1 fruit fly cellular context compared by ENCODE assay signal in genomic region chrX:7728251-7729164, dm6.
TF ChIP-seq lines count a peak whose summit lies in the region.

TSS of gene NELF-B (minus strand) at chrX:7728361.
TSS of gene CG12155 (plus strand) at chrX:7728755.

TF ChIP-seq in whole organism, embryonic, 481 proteins besides CTCF, POLR2A, EP300 and RAD21 (continued from another document):
- TF ChIP-seq CrebB (tag; optimal IDR thresholded peaks at IDR 0.05; lab: Kevin White, UChicago): no peak
- peak; percentile 22; the same call in 1 of the 2 replicates for TF ChIP-seq CG2129 (GFP tag; IDR thresholded peaks at IDR 0.05; lab: Robert Waterston, UW; ENCODE audit: partially characterized antibody)
- peak; percentile 52 for TF ChIP-seq CG3281 (GFP tag; optimal IDR thresholded peaks at IDR 0.05; lab: Kevin White, UChicago)
- TF ChIP-seq E2f2 (GFP tag; IDR thresholded peaks at IDR 0.05; lab: Robert Waterston, UW): no peak
- no peak for TF ChIP-seq Mad (GFP tag; optimal IDR thresholded peaks at IDR 0.05; lab: Kevin White, UChicago)
- TF ChIP-seq bbx (GFP tag; IDR thresholded peaks at IDR 0.05; lab: Robert Waterston, UW; ENCODE audit: partially characterized antibody): peak; percentile 44; the same call in 1 of the 2 replicates
- peak; percentile 31 for TF ChIP-seq lmd (GFP tag; IDR thresholded peaks at IDR 0.05; lab: Robert Waterston, UW)
- TF ChIP-seq CG11504 (tag; optimal IDR thresholded peaks at IDR 0.05; lab: Kevin White, UChicago): no peak
- TF ChIP-seq CG15269 (tag; optimal IDR thresholded peaks at IDR 0.05; lab: Kevin White, UChicago): no peak
- peak; percentile 31 for TF ChIP-seq CG18764 (GFP tag; optimal IDR thresholded peaks at IDR 0.05; lab: Kevin White, UChicago)
- 0 out of 3 replicates have a peak, but pooled peaks have one; percentile 32 for TF ChIP-seq dysf (GFP tag; IDR thresholded peaks at IDR 0.05; lab: Robert Waterston, UW)
- peak; percentile 22; the same call in 1 of the 2 replicates for TF ChIP-seq ranshi (GFP tag; IDR thresholded peaks at IDR 0.05; lab: Robert Waterston, UW)
- TF ChIP-seq dimm (GFP tag; IDR thresholded peaks at IDR 0.05; lab: Robert Waterston, UW): no peak
- no peak for TF ChIP-seq sc (optimal IDR thresholded peaks at IDR 0.05; lab: Kevin White, UChicago)
- TF ChIP-seq sc (GFP tag; optimal IDR thresholded peaks at IDR 0.05; lab: Kevin White, UChicago): no peak
- TF ChIP-seq Dip2 (GFP tag; IDR thresholded peaks at IDR 0.05; lab: Robert Waterston, UW): no peak
- no peak for TF ChIP-seq CG1792 (GFP tag; optimal IDR thresholded peaks at IDR 0.05; lab: Kevin White, UChicago)
- no peak for TF ChIP-seq Meics (GFP tag; optimal IDR thresholded peaks at IDR 0.05; lab: Kevin White, UChicago)
- TF ChIP-seq inv (GFP tag; IDR thresholded peaks at IDR 0.05; lab: Robert Waterston, UW; ENCODE audit: partially characterized antibody): peak; percentile 50
- no peak for TF ChIP-seq H2.0 (GFP tag; IDR thresholded peaks at IDR 0.05; lab: Robert Waterston, UW)
- peak; percentile 47 for TF ChIP-seq Sin3A (optimal IDR thresholded peaks at IDR 0.05; lab: Kevin White, UChicago)
- TF ChIP-seq Kr (GFP tag; optimal IDR thresholded peaks at IDR 0.05; lab: Kevin White, UChicago): no peak
- no peak for TF ChIP-seq CG11093 (GFP tag; IDR thresholded peaks at IDR 0.05; lab: Robert Waterston, UW)
- TF ChIP-seq CG4424 (GFP tag; optimal IDR thresholded peaks at IDR 0.05; lab: Kevin White, UChicago): peak; percentile 52
- TF ChIP-seq CG8944 (GFP tag; optimal IDR thresholded peaks at IDR 0.05; lab: Kevin White, UChicago): peak; percentile 11
- peak; percentile 10 for TF ChIP-seq CG10462 (GFP tag; optimal IDR thresholded peaks at IDR 0.05; lab: Kevin White, UChicago)
- peak; percentile 58 for TF ChIP-seq Ptx1 (GFP tag; IDR thresholded peaks at IDR 0.05; lab: Robert Waterston, UW)
- TF ChIP-seq danr (GFP tag; IDR thresholded peaks at IDR 0.05; lab: Robert Waterston, UW): 0 out of 2 replicates have a peak, but pooled peaks have one; percentile 6
- no peak for TF ChIP-seq CG17328 (GFP tag; IDR thresholded peaks at IDR 0.05; lab: Robert Waterston, UW)
- TF ChIP-seq Dp (GFP tag; optimal IDR thresholded peaks at IDR 0.05; lab: Kevin White, UChicago): peak; percentile 11
- no peak; the same call in 1 of the 2 replicates for TF ChIP-seq HLH3B (GFP tag; IDR thresholded peaks at IDR 0.05; lab: Robert Waterston, UW)
- peak; percentile 40; the same call in 1 of the 2 replicates for TF ChIP-seq Bgb (GFP tag; IDR thresholded peaks at IDR 0.05; lab: Robert Waterston, UW; ENCODE audit: partially characterized antibody)
- TF ChIP-seq Lpt (GFP tag; optimal IDR thresholded peaks at IDR 0.05; lab: Kevin White, UChicago): no peak
- TF ChIP-seq unpg (GFP tag; optimal IDR thresholded peaks at IDR 0.05; lab: Kevin White, UChicago): no peak
- no peak for TF ChIP-seq gsb (GFP tag; IDR thresholded peaks at IDR 0.05; lab: Robert Waterston, UW)
- no peak for TF ChIP-seq GATAe (GFP tag; conservative IDR thresholded peaks at IDR 0.05; lab: Robert Waterston, UW)
- TF ChIP-seq CG10979 (tag; optimal IDR thresholded peaks at IDR 0.05; lab: Kevin White, UChicago): peak; percentile 23
- peak; percentile 19; the same call in 1 of the 2 replicates for TF ChIP-seq CG14014 (GFP tag; IDR thresholded peaks at IDR 0.05; lab: Robert Waterston, UW)
- TF ChIP-seq Rfx (GFP tag; IDR thresholded peaks at IDR 0.05; lab: Robert Waterston, UW): peak; percentile 39; the same call in 1 of the 2 replicates
- peak; percentile 49 for TF ChIP-seq Chrac-16 (GFP tag; optimal IDR thresholded peaks at IDR 0.05; lab: Kevin White, UChicago)
- TF ChIP-seq mld (GFP tag; IDR thresholded peaks at IDR 0.05; lab: Robert Waterston, UW; ENCODE audit: partially characterized antibody): no peak
- TF ChIP-seq usp (GFP tag; optimal IDR thresholded peaks at IDR 0.05; lab: Kevin White, UChicago): no peak
- no peak for TF ChIP-seq bigmax (GFP tag; optimal IDR thresholded peaks at IDR 0.05; lab: Kevin White, UChicago)
- no peak for TF ChIP-seq cwo (GFP tag; optimal IDR thresholded peaks at IDR 0.05; lab: Kevin White, UChicago)
- TF ChIP-seq trem (tag; optimal IDR thresholded peaks at IDR 0.05; lab: Kevin White, UChicago): peak; percentile 29
- 0 out of 2 replicates have a peak, but pooled peaks have one; percentile 18 for TF ChIP-seq CG11247 (GFP tag; IDR thresholded peaks at IDR 0.05; lab: Robert Waterston, UW)
- peak; percentile 51 for TF ChIP-seq CG1602 (GFP tag; optimal IDR thresholded peaks at IDR 0.05; lab: Kevin White, UChicago)
- TF ChIP-seq vnd (GFP tag; IDR thresholded peaks at IDR 0.05; lab: Robert Waterston, UW; ENCODE audit: partially characterized antibody): 0 out of 3 replicates have a peak, but pooled peaks have one; percentile 55
- TF ChIP-seq CG9727 (GFP tag; optimal IDR thresholded peaks at IDR 0.05; lab: Kevin White, UChicago): peak; percentile 70
- peak; percentile 30 for TF ChIP-seq Dip3 (GFP tag; optimal IDR thresholded peaks at IDR 0.05; lab: Kevin White, UChicago)
- TF ChIP-seq CG11696 (GFP tag; IDR thresholded peaks at IDR 0.05; lab: Robert Waterston, UW): no peak
- TF ChIP-seq BtbVII (GFP tag; optimal IDR thresholded peaks at IDR 0.05; lab: Kevin White, UChicago): no peak
- TF ChIP-seq klu (GFP tag; IDR thresholded peaks at IDR 0.05; lab: Robert Waterston, UW): 0 out of 2 replicates have a peak, but pooled peaks have one; percentile 33
- TF ChIP-seq sd (tag; optimal IDR thresholded peaks at IDR 0.05; lab: Kevin White, UChicago): no peak
- peak; percentile 54 for TF ChIP-seq CG13287 (GFP tag; IDR thresholded peaks at IDR 0.05; lab: Robert Waterston, UW; ENCODE audit: partially characterized antibody)
- peak; percentile 77 for TF ChIP-seq CoRest (tag; optimal IDR thresholded peaks at IDR 0.05; lab: Kevin White, UChicago)
- no peak for TF ChIP-seq emc (GFP tag; optimal IDR thresholded peaks at IDR 0.05; lab: Kevin White, UChicago)
- TF ChIP-seq CG6854 (GFP tag; optimal IDR thresholded peaks at IDR 0.05; lab: Kevin White, UChicago): no peak
- no peak for TF ChIP-seq CG2202 (tag; optimal IDR thresholded peaks at IDR 0.05; lab: Kevin White, UChicago)
- TF ChIP-seq Atf3 (GFP tag; optimal IDR thresholded peaks at IDR 0.05; lab: Kevin White, UChicago): no peak
- no peak for TF ChIP-seq CG6765 (GFP tag; optimal IDR thresholded peaks at IDR 0.05; lab: Kevin White, UChicago)
- no peak for TF ChIP-seq caup (GFP tag; optimal IDR thresholded peaks at IDR 0.05; lab: Kevin White, UChicago; ENCODE audit: severe bottlenecking)
- TF ChIP-seq kah (GFP tag; optimal IDR thresholded peaks at IDR 0.05; lab: Kevin White, UChicago): no peak
- TF ChIP-seq salm (tag; optimal IDR thresholded peaks at IDR 0.05; lab: Kevin White, UChicago): no peak
- TF ChIP-seq Nf-YA (GFP tag; IDR thresholded peaks at IDR 0.05; lab: Robert Waterston, UW): no peak
- TF ChIP-seq CG13775 (GFP tag; optimal IDR thresholded peaks at IDR 0.05; lab: Kevin White, UChicago): peak; percentile 78
- no peak for TF ChIP-seq Eip74EF (GFP tag; optimal IDR thresholded peaks at IDR 0.05; lab: Kevin White, UChicago)
- no peak for TF ChIP-seq MTF-1 (GFP tag; optimal IDR thresholded peaks at IDR 0.05; lab: Kevin White, UChicago; ENCODE audit: borderline replicate concordance)
- no peak for TF ChIP-seq Side (GFP tag; optimal IDR thresholded peaks at IDR 0.05; lab: Kevin White, UChicago)
- no peak for TF ChIP-seq dan (GFP tag; IDR thresholded peaks at IDR 0.05; lab: Robert Waterston, UW)
- no peak for TF ChIP-seq ken (GFP tag; IDR thresholded peaks at IDR 0.05; lab: Robert Waterston, UW)
- TF ChIP-seq CG8765 (GFP tag; IDR thresholded peaks at IDR 0.05; lab: Robert Waterston, UW): peak; percentile 26; the same call in 1 of the 2 replicates
- TF ChIP-seq insv (GFP tag; optimal IDR thresholded peaks at IDR 0.05; lab: Kevin White, UChicago): peak in 1 of 2 experiments; percentile 1
- no peak for TF ChIP-seq dmrt99B (tag; optimal IDR thresholded peaks at IDR 0.05; lab: Kevin White, UChicago)
- peak; percentile 43 for TF ChIP-seq CG17186 (GFP tag; optimal IDR thresholded peaks at IDR 0.05; lab: Kevin White, UChicago)
- TF ChIP-seq CG9876 (GFP tag; optimal IDR thresholded peaks at IDR 0.05; lab: Kevin White, UChicago): no peak
- no peak for TF ChIP-seq run (tag; optimal IDR thresholded peaks at IDR 0.05; lab: Kevin White, UChicago)
- no peak for TF ChIP-seq Rx (GFP tag; IDR thresholded peaks at IDR 0.05; lab: Robert Waterston, UW)
- no peak for TF ChIP-seq esg (GFP tag; conservative IDR thresholded peaks at IDR 0.05; lab: Robert Waterston, UW)
- no peak for TF ChIP-seq CG4707 (GFP tag; optimal IDR thresholded peaks at IDR 0.05; lab: Kevin White, UChicago)
- TF ChIP-seq CG13296 (GFP tag; optimal IDR thresholded peaks at IDR 0.05; lab: Kevin White, UChicago): no peak
- 0 out of 3 replicates have a peak, but pooled peaks have one; percentile 35 for TF ChIP-seq ase (GFP tag; IDR thresholded peaks at IDR 0.05; lab: Robert Waterston, UW)
- no peak for TF ChIP-seq z (GFP tag; IDR thresholded peaks at IDR 0.05; lab: Robert Waterston, UW)
- TF ChIP-seq Dref (GFP tag; IDR thresholded peaks at IDR 0.05; lab: Robert Waterston, UW): peak; percentile 70
- no peak for TF ChIP-seq Hr51 (GFP tag; optimal IDR thresholded peaks at IDR 0.05; lab: Kevin White, UChicago)
- TF ChIP-seq Fer3 (tag; optimal IDR thresholded peaks at IDR 0.05; lab: Kevin White, UChicago): peak; percentile 4
- peak; percentile 52 for TF ChIP-seq CG17829 (tag; optimal IDR thresholded peaks at IDR 0.05; lab: Kevin White, UChicago)
- peak; percentile 65 for TF ChIP-seq grau (tag; optimal IDR thresholded peaks at IDR 0.05; lab: Kevin White, UChicago)
- TF ChIP-seq dm (GFP tag; optimal IDR thresholded peaks at IDR 0.05; lab: Kevin White, UChicago): no peak
- TF ChIP-seq CG32772 (GFP tag; IDR thresholded peaks at IDR 0.05; lab: Robert Waterston, UW): no peak
- TF ChIP-seq Doc2 (GFP tag; IDR thresholded peaks at IDR 0.05; lab: Robert Waterston, UW): no peak
- TF ChIP-seq gem (tag; optimal IDR thresholded peaks at IDR 0.05; lab: Kevin White, UChicago): no peak
- TF ChIP-seq Camta (GFP tag; optimal IDR thresholded peaks at IDR 0.05; lab: Kevin White, UChicago): no peak
- TF ChIP-seq unc-4 (GFP tag; IDR thresholded peaks at IDR 0.05; lab: Robert Waterston, UW; ENCODE audit: partially characterized antibody): peak; percentile 48; the same call in 1 of the 2 replicates
